Fruit fly (Drosophila melanogaster) whole organism, adult: ENCODE measurements around the gene mino.

Source experiments
- CG11617 ChIP-seq: fragments of 200-800 bp; sonication (Bioruptor generic); optimal IDR thresholded peaks from 2 replicates; lab custom pipeline; 2017; ENCODE audit warnings: mild to moderate bottlenecking, missing biosample characterization, missing genetic modification reagents, missing genetic modification characterization
- CG12768 ChIP-seq: fragments of 200-800 bp; sonication (Bioruptor generic); optimal IDR thresholded peaks from 2 replicates; lab custom pipeline; 2017; ENCODE audit warnings: missing biosample characterization, missing genetic modification characterization, mild to moderate bottlenecking, moderate library complexity, missing genetic modification reagents
- CG14711 ChIP-seq: fragments of 200-800 bp; sonication (Bioruptor generic); optimal IDR thresholded peaks from 2 replicates; lab custom pipeline; 2018; ENCODE audit warnings: missing biosample characterization, mild to moderate bottlenecking, missing genetic modification characterization, moderate library complexity
- CG1620 ChIP-seq: fragments of 200-800 bp; sonication (Bioruptor generic); optimal IDR thresholded peaks from 2 replicates; lab custom pipeline; 2016; ENCODE audit warnings: missing biosample characterization, missing genetic modification characterization
- CG33017 ChIP-seq: fragments of 200-800 bp; sonication (Bioruptor generic); optimal IDR thresholded peaks from 2 replicates; lab custom pipeline; 2018; ENCODE audit warnings: missing biosample characterization, mild to moderate bottlenecking, missing genetic modification characterization, moderate library complexity
- CG5204 ChIP-seq: fragments of 200-800 bp; sonication (Bioruptor generic); optimal IDR thresholded peaks from 2 replicates; lab custom pipeline; 2016; ENCODE audit warnings: missing biosample characterization, missing genetic modification characterization
- CG7045 ChIP-seq: fragments of 200-800 bp; sonication (Bioruptor generic); optimal IDR thresholded peaks from 2 replicates; lab custom pipeline; 2017; ENCODE audit warnings: missing biosample characterization, mild to moderate bottlenecking, missing genetic modification characterization
- CG7101 ChIP-seq: fragments of 200-800 bp; sonication (Bioruptor generic); optimal IDR thresholded peaks from 2 replicates; lab custom pipeline; 2018; ENCODE audit warnings: missing biosample characterization, mild to moderate bottlenecking, missing genetic modification characterization, moderate library complexity
- Clk ChIP-seq: fragments of 200-800 bp; sonication (Bioruptor generic); optimal IDR thresholded peaks from 2 replicates; lab custom pipeline; 2017; ENCODE audit warnings: missing biosample characterization, missing genetic modification characterization
- Crg-1 ChIP-seq: fragments of 200-800 bp; sonication (Bioruptor generic); optimal IDR thresholded peaks from 2 replicates; lab custom pipeline; 2016; ENCODE audit warnings: missing biosample characterization, missing genetic modification characterization
- Hr96 ChIP-seq: fragments of 200-800 bp; sonication (Bioruptor generic); optimal IDR thresholded peaks from 2 replicates; lab custom pipeline; 2016; ENCODE audit warnings: missing biosample characterization, missing genetic modification characterization
- Mnt ChIP-seq: fragments of 200-800 bp; sonication (Bioruptor generic); optimal IDR thresholded peaks from 2 replicates; lab custom pipeline; 2016; ENCODE audit warnings: missing biosample characterization, mild to moderate bottlenecking, missing genetic modification characterization
- bab1 ChIP-seq: fragments of 200-800 bp; sonication (Bioruptor generic); optimal IDR thresholded peaks from 3 replicates; lab custom pipeline; 2019; ENCODE audit warnings: missing biosample characterization, mild to moderate bottlenecking, missing genetic modification characterization, moderate library complexity
- cic ChIP-seq: fragments of 200-800 bp; sonication (Bioruptor generic); optimal IDR thresholded peaks from 2 replicates; lab custom pipeline; 2017; ENCODE audit warnings: missing biosample characterization, mild to moderate bottlenecking, missing genetic modification characterization, moderate library complexity
- cnc ChIP-seq, 2 experiments: fragments of >200 bp; optimal IDR thresholded peaks; 2 replicates each; lab custom pipeline; 2017
- kay ChIP-seq: fragments of 200-800 bp; sonication (Bioruptor generic); peaks from one replicate; lab custom pipeline; 2016; ENCODE audit warnings: missing biosample characterization, missing genetic modification characterization, borderline replicate concordance
- ovo ChIP-seq: fragments of 200-800 bp; sonication (Bioruptor generic); optimal IDR thresholded peaks from 2 replicates; lab custom pipeline; 2016; ENCODE audit warnings: missing biosample characterization, missing genetic modification characterization
- pad ChIP-seq: fragments of 200-800 bp; sonication (Bioruptor generic); optimal IDR thresholded peaks from 3 replicates; lab custom pipeline; 2017; ENCODE audit warnings: missing biosample characterization, missing genetic modification characterization, mild to moderate bottlenecking, moderate library complexity, missing genetic modification reagents
- tj ChIP-seq: fragments of 200-800 bp; sonication (Bioruptor generic); optimal IDR thresholded peaks from 3 replicates; lab custom pipeline; 2017; ENCODE audit warnings: missing biosample characterization, mild to moderate bottlenecking, missing genetic modification characterization, moderate library complexity
- toe ChIP-seq: fragments of 200-800 bp; sonication (Bioruptor generic); optimal IDR thresholded peaks from 2 replicates; lab custom pipeline; 2016; ENCODE audit warnings: missing biosample characterization, missing genetic modification characterization

The mino gene

dm6 chr3R:27928140-27928539, 3.1 kb downstream of the mino start, which contains the start of gene nenya:
TSS of gene nenya (minus strand) at chr3R:27928174.
- TF ChIP-seq Crg-1 (GFP tag; lab: Kevin White, UChicago) (no peak), CG12768 (GFP tag; lab: Kevin White, UChicago) (no peak), CG11617 (GFP tag; lab: Kevin White, UChicago) (no peak), ovo (GFP tag; lab: Kevin White, UChicago) (peak; percentile 44), toe (no peak)

- no peak for TF ChIP-seq bab1 (GFP tag; lab: Kevin White, UChicago)
- TF ChIP-seq pad, result peak; percentile 9
- TF ChIP-seq CG5204, result no peak
- no peak for TF ChIP-seq CG12768 (GFP tag; lab: Kevin White, UChicago)
- TF ChIP-seq CG7045 (GFP tag; lab: Kevin White, UChicago), result no peak
- no peak for TF ChIP-seq cnc (optimal IDR thresholded peaks at IDR 0.05; lab: Kevin White, UChicago)
- peak; percentile 97 for TF ChIP-seq cic (GFP tag; lab: Kevin White, UChicago)
- TF ChIP-seq Mnt (GFP tag; lab: Kevin White, UChicago), result peak; percentile 10
- TF ChIP-seq CG11617 (GFP tag; lab: Kevin White, UChicago), result peak; percentile 12
- no peak for TF ChIP-seq CG7101
- TF ChIP-seq tj (GFP tag; lab: Kevin White, UChicago), result peak; percentile 44
- no peak for TF ChIP-seq Clk
- no peak for TF ChIP-seq toe
- TF ChIP-seq ovo (GFP tag; lab: Kevin White, UChicago), result no peak
- no peak for TF ChIP-seq CG33017 (tag; lab: Kevin White, UChicago)
- TF ChIP-seq Hr96 (GFP tag; lab: Kevin White, UChicago), result peak; percentile 13
- no peak for TF ChIP-seq CG14711
- no peak for TF ChIP-seq CG1620 (GFP tag; lab: Kevin White, UChicago)
- TF ChIP-seq Crg-1 (GFP tag; lab: Kevin White, UChicago), result no peak
- no peak for TF ChIP-seq kay
These were observed 4.3 kb downstream of the mino start for dm6 chr3R:27928984-27929924.

dm6 chr3R:27931461-27931860, 6.5 kb downstream of the mino start:
- no peak for TF ChIP-seq ovo (GFP tag; lab: Kevin White, UChicago)
- TF ChIP-seq tj (GFP tag; lab: Kevin White, UChicago), result no peak
- TF ChIP-seq cic (GFP tag; lab: Kevin White, UChicago), result no peak
- TF ChIP-seq Crg-1 (GFP tag; lab: Kevin White, UChicago), result no peak
- TF ChIP-seq kay, result no peak
- no peak for TF ChIP-seq CG5204
- TF ChIP-seq bab1 (GFP tag; lab: Kevin White, UChicago), result no peak
- TF ChIP-seq cnc (optimal IDR thresholded peaks at IDR 0.05; lab: Kevin White, UChicago), result no peak
- TF ChIP-seq CG1620 (GFP tag; lab: Kevin White, UChicago), result no peak
- TF ChIP-seq Mnt (GFP tag; lab: Kevin White, UChicago), result no peak
- TF ChIP-seq Hr96 (GFP tag; lab: Kevin White, UChicago), result no peak
- TF ChIP-seq CG12768 (GFP tag; lab: Kevin White, UChicago), result no peak

dm6 chr3R:27937752-27938694, 13.0 kb downstream of the mino start, which contains the start of the genes NSD and BOD1:
TSS of gene NSD (minus strand) at chr3R:27937853.
TSS of gene BOD1 (plus strand) at chr3R:27938245.
- TF ChIP-seq kay, result no peak
- TF ChIP-seq toe, result peak; percentile 40
- TF ChIP-seq Hr96 (GFP tag; lab: Kevin White, UChicago), result peak; percentile 17
- peak; percentile 14 for TF ChIP-seq pad
- TF ChIP-seq cnc (optimal IDR thresholded peaks at IDR 0.05; lab: Kevin White, UChicago), result no peak
- peak; percentile 39 for TF ChIP-seq Mnt (GFP tag; lab: Kevin White, UChicago)
- TF ChIP-seq CG1620 (GFP tag; lab: Kevin White, UChicago), result no peak
- no peak for TF ChIP-seq CG7045 (GFP tag; lab: Kevin White, UChicago)
- no peak for TF ChIP-seq cic (GFP tag; lab: Kevin White, UChicago)
- no peak for TF ChIP-seq CG5204
- TF ChIP-seq CG33017 (tag; lab: Kevin White, UChicago), result no peak
- peak; percentile 5 for TF ChIP-seq ovo (GFP tag; lab: Kevin White, UChicago)
- TF ChIP-seq bab1 (GFP tag; lab: Kevin White, UChicago), result peak; percentile 8
- no peak for TF ChIP-seq CG12768 (GFP tag; lab: Kevin White, UChicago)
- TF ChIP-seq CG11617 (GFP tag; lab: Kevin White, UChicago), result peak; percentile 42
- TF ChIP-seq CG7101, result peak; percentile 50
- no peak for TF ChIP-seq Crg-1 (GFP tag; lab: Kevin White, UChicago)
- no peak for TF ChIP-seq CG14711
- TF ChIP-seq tj (GFP tag; lab: Kevin White, UChicago), result peak; percentile 20
- peak; percentile 8 for TF ChIP-seq Clk

- peak; percentile 58 to 94 for TF ChIP-seq cnc (optimal IDR thresholded peaks at IDR 0.05; lab: Kevin White, UChicago)
- no peak for TF ChIP-seq CG7045 (GFP tag; lab: Kevin White, UChicago)
These were observed 20.4 kb downstream of the mino start for dm6 chr3R:27945398-27945797.
